Worm (Caenorhabditis elegans) whole organism, mixed stage, embryonic: Measurements from ENCODE around the gene C07G3.15.

ENCODE experiments used
- M03D4.4 ChIP-seq: sonication (generic microtip); optimal IDR thresholded peaks from 2 replicates; lab custom pipeline; 2017; ENCODE audit warnings: mild to moderate bottlenecking, missing genetic modification characterization, missing compliant biosample characterization
- bed-3 ChIP-seq: fragments of 200-800 bp; sonication (Bioruptor generic); optimal IDR thresholded peaks from 3 replicates; lab custom pipeline; 2018; ENCODE audit warnings: mild to moderate bottlenecking, missing genetic modification characterization, moderate library complexity, missing compliant biosample characterization
- blmp-1 ChIP-seq: fragments of 150-350 bp; optimal IDR thresholded peaks from 2 replicates; lab custom pipeline; 2014; ENCODE audit warnings: missing biosample characterization, missing genetic modification characterization
- ceh-43 ChIP-seq: fragments of 200-800 bp; sonication (Bioruptor generic); optimal IDR thresholded peaks from 2 replicates; lab custom pipeline; 2018; ENCODE audit warnings: mild to moderate bottlenecking, missing genetic modification characterization, moderate library complexity, missing compliant biosample characterization
- ceh-83 ChIP-seq: fragments of 200-800 bp; sonication (Bioruptor generic); optimal IDR thresholded peaks from 2 replicates; lab custom pipeline; 2018; ENCODE audit warnings: mild to moderate bottlenecking, missing genetic modification characterization, missing compliant biosample characterization
- ces-1 ChIP-seq: fragments of 150-350 bp; optimal IDR thresholded peaks from 2 replicates; lab custom pipeline; 2014; ENCODE audit warnings: missing biosample characterization, missing genetic modification reagents, missing genetic modification characterization
- cnd-1 ChIP-seq: fragments of 200-800 bp; sonication (Bioruptor generic); optimal IDR thresholded peaks from 2 replicates; lab custom pipeline; 2018; ENCODE audit warnings: mild to moderate bottlenecking, missing genetic modification characterization, missing compliant biosample characterization
- drap-1 ChIP-seq: fragments of 200-800 bp; sonication (Bioruptor generic); optimal IDR thresholded peaks from 3 replicates; lab custom pipeline; 2018; ENCODE audit warnings: mild to moderate bottlenecking, missing genetic modification characterization, missing compliant biosample characterization
- elt-3 ChIP-seq: fragments of 150-350 bp; optimal IDR thresholded peaks from 2 replicates; lab custom pipeline; 2014; ENCODE audit warnings: missing biosample characterization, missing genetic modification characterization
- flh-1 ChIP-seq: fragments of 200-800 bp; sonication (Bioruptor generic); optimal IDR thresholded peaks from 2 replicates; lab custom pipeline; 2018; ENCODE audit warnings: mild to moderate bottlenecking, missing genetic modification characterization, moderate library complexity, missing compliant biosample characterization
- ham-2 ChIP-seq: fragments of 200-800 bp; sonication (Bioruptor generic); optimal IDR thresholded peaks from 2 replicates; lab custom pipeline; 2018; ENCODE audit warnings: mild to moderate bottlenecking, missing genetic modification characterization, missing compliant biosample characterization
- hlh-1 ChIP-seq: fragments of 150-350 bp; optimal IDR thresholded peaks from 2 replicates; lab custom pipeline; 2014; ENCODE audit warnings: missing biosample characterization, missing genetic modification reagents, missing genetic modification characterization
- lin-13 ChIP-seq: fragments of 150-350 bp; optimal IDR thresholded peaks from 2 replicates; lab custom pipeline; 2014; ENCODE audit warnings: missing biosample characterization, missing genetic modification characterization
- lin-32 ChIP-seq: fragments of 200-800 bp; sonication (Bioruptor generic); optimal IDR thresholded peaks from 2 replicates; lab custom pipeline; 2018; ENCODE audit warnings: mild to moderate bottlenecking, missing genetic modification characterization, missing compliant biosample characterization
- lsy-2 ChIP-seq: fragments of 150-350 bp; optimal IDR thresholded peaks from 2 replicates; lab custom pipeline; 2014; ENCODE audit warnings: missing biosample characterization, missing genetic modification characterization
- mab-5 ChIP-seq: fragments of 150-350 bp; optimal IDR thresholded peaks from 2 replicates; lab custom pipeline; 2014; ENCODE audit warnings: missing biosample characterization, missing genetic modification characterization
- mep-1 ChIP-seq: fragments of 150-350 bp; optimal IDR thresholded peaks from 2 replicates; lab custom pipeline; 2017; ENCODE audit warnings: missing biosample characterization, missing genetic modification reagents, missing genetic modification characterization, inconsistent platforms
- mls-2 ChIP-seq: sonication (generic microtip); optimal IDR thresholded peaks from 2 replicates; lab custom pipeline; 2016; ENCODE audit warnings: mild to moderate bottlenecking, missing genetic modification characterization, moderate library complexity, missing compliant biosample characterization
- nhr-12 ChIP-seq: fragments of 150-350 bp; optimal IDR thresholded peaks from 2 replicates; lab custom pipeline; 2014; ENCODE audit warnings: missing biosample characterization, missing genetic modification characterization
- nhr-2 ChIP-seq: fragments of 150-350 bp; optimal IDR thresholded peaks from 2 replicates; lab custom pipeline; 2014; ENCODE audit warnings: missing biosample characterization, missing genetic modification characterization
- nhr-237 ChIP-seq: fragments of 150-350 bp; optimal IDR thresholded peaks from 2 replicates; lab custom pipeline; 2014; ENCODE audit warnings: missing biosample characterization, missing genetic modification characterization
- nhr-28 ChIP-seq: fragments of 150-350 bp; optimal IDR thresholded peaks from 2 replicates; lab custom pipeline; 2014; ENCODE audit warnings: missing biosample characterization, missing genetic modification characterization
- nhr-76 ChIP-seq: sonication (generic microtip); optimal IDR thresholded peaks from 2 replicates; lab custom pipeline; 2017; ENCODE audit warnings: missing biosample characterization, missing genetic modification characterization
- pha-4 ChIP-seq: fragments of 150-350 bp; optimal IDR thresholded peaks from 2 replicates; lab custom pipeline; 2018; ENCODE audit warnings: missing biosample characterization, missing genetic modification reagents, missing genetic modification characterization
- sem-2 ChIP-seq: fragments of 200-800 bp; sonication (Bioruptor generic); optimal IDR thresholded peaks from 2 replicates; lab custom pipeline; 2018; ENCODE audit warnings: mild to moderate bottlenecking, missing genetic modification characterization, missing compliant biosample characterization
- snpc-4 ChIP-seq: fragments of 150-350 bp; optimal IDR thresholded peaks from 2 replicates; lab custom pipeline; 2014; ENCODE audit warnings: missing biosample characterization, missing genetic modification characterization
- sptf-1 ChIP-seq: sonication (generic microtip); optimal IDR thresholded peaks from 2 replicates; lab custom pipeline; 2017; ENCODE audit warnings: mild to moderate bottlenecking, missing genetic modification characterization, moderate library complexity, missing compliant biosample characterization
- unc-120 ChIP-seq: sonication (generic microtip); optimal IDR thresholded peaks from 2 replicates; lab custom pipeline; 2017; ENCODE audit warnings: missing genetic modification characterization, missing compliant biosample characterization; ENCODE audit not compliant: poor library complexity, severe bottlenecking
- unc-39 ChIP-seq: fragments of 150-350 bp; optimal IDR thresholded peaks from 2 replicates; lab custom pipeline; 2014; ENCODE audit warnings: missing biosample characterization, missing genetic modification characterization
- unc-62 ChIP-seq: fragments of 150-350 bp; optimal IDR thresholded peaks from 2 replicates; lab custom pipeline; 2014; ENCODE audit warnings: missing biosample characterization, missing genetic modification reagents, missing genetic modification characterization
- zip-8 ChIP-seq: fragments of 150-350 bp; optimal IDR thresholded peaks from 2 replicates; lab custom pipeline; 2014; ENCODE audit warnings: missing biosample characterization, missing genetic modification characterization
- ztf-11 ChIP-seq: fragments of 150-350 bp; optimal IDR thresholded peaks from 2 replicates; lab custom pipeline; 2014; ENCODE audit warnings: missing biosample characterization, missing genetic modification characterization

C07G3.15 gene

ce11 chrV:3486857-3487256 is 9.9 kb downstream of the C07G3.15 start, which contains the start of gene srbc-32:
TSS of gene srbc-32 (minus strand) at chrV:3486957.
- no peak for TF ChIP-seq lin-32
- no peak for TF ChIP-seq ztf-11 (tag; lab: Kevin White, UChicago)
- no peak for TF ChIP-seq M03D4.4
- no peak for TF ChIP-seq lin-13
- no peak for TF ChIP-seq snpc-4
- no peak for TF ChIP-seq bed-3 (GFP tag; lab: Kevin White, UChicago)
- no peak for TF ChIP-seq pha-4
- TF ChIP-seq unc-120 (tag; lab: Kevin White, UChicago): no peak
- TF ChIP-seq flh-1: no peak
- no peak for TF ChIP-seq elt-3 (tag; lab: Kevin White, UChicago)
- no peak for TF ChIP-seq nhr-2
- TF ChIP-seq nhr-12 (tag; lab: Kevin White, UChicago): no peak
- no peak for TF ChIP-seq mab-5 (tag; lab: Kevin White, UChicago)
- no peak for TF ChIP-seq nhr-237 (tag; lab: Kevin White, UChicago)
- TF ChIP-seq mls-2: no peak

ce11 chrV:3484702-3485101 is 12.1 kb downstream of the C07G3.15 start, which contains the start of gene srbc-33:
TSS of gene srbc-33 (minus strand) at chrV:3484802.
- no peak for TF ChIP-seq unc-120 (tag; lab: Kevin White, UChicago)
- TF ChIP-seq ceh-43 (GFP tag; lab: Kevin White, UChicago): no peak
- no peak for TF ChIP-seq hlh-1 (tag; lab: Kevin White, UChicago)
- no peak for TF ChIP-seq nhr-12 (tag; lab: Kevin White, UChicago)
- TF ChIP-seq nhr-2: no peak
- TF ChIP-seq M03D4.4: no peak
- no peak for TF ChIP-seq snpc-4
- TF ChIP-seq ceh-83 (GFP tag; lab: Kevin White, UChicago): no peak
- no peak for TF ChIP-seq nhr-237 (tag; lab: Kevin White, UChicago)
- TF ChIP-seq drap-1 (GFP tag; lab: Kevin White, UChicago): no peak

- TF ChIP-seq mls-2 (no peak), M03D4.4 (no peak), ceh-43 (GFP tag; lab: Kevin White, UChicago) (no peak), sptf-1 (tag; lab: Kevin White, UChicago) (no peak), sem-2 (GFP tag; lab: Kevin White, UChicago) (no peak), ztf-11 (tag; lab: Kevin White, UChicago) (no peak), elt-3 (tag; lab: Kevin White, UChicago) (no peak), ceh-83 (GFP tag; lab: Kevin White, UChicago) (no peak), mab-5 (tag; lab: Kevin White, UChicago) (no peak), blmp-1 (no peak), nhr-28 (tag; lab: Kevin White, UChicago) (no peak), lsy-2 (tag; lab: Kevin White, UChicago) (no peak), zip-8 (no peak), unc-39 (no peak), ham-2 (no peak)
Observed at ce11 chrV:3482550-3483002, 14.2 kb downstream of the C07G3.15 start, which contains the start of gene lys-7. TSS of gene lys-7 (minus strand) at chrV:3482600.

ce11 chrV:3480346-3480745 is 16.4 kb downstream of the C07G3.15 start, which contains the start of gene srbc-30:
TSS of gene srbc-30 (minus strand) at chrV:3480446.
- TF ChIP-seq ceh-43 (GFP tag; lab: Kevin White, UChicago) (no peak), M03D4.4 (no peak), mep-1 (tag; lab: Kevin White, UChicago) (no peak), lin-32 (no peak), nhr-2 (no peak), nhr-76 (tag; lab: Kevin White, UChicago) (no peak), ceh-83 (GFP tag; lab: Kevin White, UChicago) (no peak), sptf-1 (tag; lab: Kevin White, UChicago) (no peak), unc-39 (no peak), unc-62 (no peak), ces-1 (GFP tag; lab: Kevin White, UChicago) (no peak), snpc-4 (no peak), drap-1 (GFP tag; lab: Kevin White, UChicago) (no peak), cnd-1 (tag; lab: Kevin White, UChicago) (no peak), mls-2 (no peak), bed-3 (GFP tag; lab: Kevin White, UChicago) (no peak), nhr-28 (tag; lab: Kevin White, UChicago) (no peak), unc-120 (tag; lab: Kevin White, UChicago) (no peak)

ce11 chrV:3477496-3477895 is 19.3 kb downstream of the C07G3.15 start, which contains the start of gene srbc-31:
TSS of gene srbc-31 (minus strand) at chrV:3477596.
- no peak for TF ChIP-seq drap-1 (GFP tag; lab: Kevin White, UChicago)
- no peak for TF ChIP-seq ces-1 (GFP tag; lab: Kevin White, UChicago)
- TF ChIP-seq hlh-1 (tag; lab: Kevin White, UChicago): no peak
- no peak for TF ChIP-seq nhr-28 (tag; lab: Kevin White, UChicago)
- TF ChIP-seq blmp-1: no peak
- TF ChIP-seq unc-62: no peak
